Worm (Caenorhabditis elegans): ENCODE results near the gene R74.8.

Gene R74.8

ce11 chrIII:4178564-4178963 is 27.5 kb upstream of the R74.8 start, which contains the start of gene C16C10.2:
Gene C16C10.2, minus strand, starts transcription at chrIII:4178664.
- TF ChIP-seq flt-1 (GFP tag; IDR thresholded peaks at IDR 0.05) (no peak), T22C8.4 (GFP tag; IDR thresholded peaks at IDR 0.05) (no peak), ztf-29 (GFP tag; IDR thresholded peaks at IDR 0.05) (no peak), med-1 (GFP tag; optimal IDR thresholded peaks at IDR 0.05; ENCODE audit: insufficient read depth) (no peak), klf-2 (GFP tag; conservative IDR thresholded peaks at IDR 0.05) (no peak), ref-1 (GFP tag; conservative IDR thresholded peaks at IDR 0.05) (no peak), ztf-23 (GFP tag; IDR thresholded peaks at IDR 0.05) (no peak), cog-1 (tag; optimal IDR thresholded peaks at IDR 0.05) (no peak), tab-1 (GFP tag; IDR thresholded peaks at IDR 0.05) (no peak)

- TF ChIP-seq tab-1 (GFP tag; IDR thresholded peaks at IDR 0.05), result no peak
- no peak for TF ChIP-seq med-1 (GFP tag; optimal IDR thresholded peaks at IDR 0.05; ENCODE audit: insufficient read depth)
- no peak for TF ChIP-seq klf-2 (GFP tag; conservative IDR thresholded peaks at IDR 0.05)
- TF ChIP-seq flt-1 (GFP tag; IDR thresholded peaks at IDR 0.05), result no peak
- no peak for TF ChIP-seq ztf-29 (GFP tag; IDR thresholded peaks at IDR 0.05)
- no peak for TF ChIP-seq cog-1 (tag; optimal IDR thresholded peaks at IDR 0.05)
- TF ChIP-seq ztf-23 (GFP tag; IDR thresholded peaks at IDR 0.05), result no peak
Observed at ce11 chrIII:4181338-4181737, 24.7 kb upstream of the R74.8 start, which contains the start of gene C16C10.1. Gene C16C10.1, minus strand, starts transcription at chrIII:4181438.

- TF ChIP-seq flt-1 (GFP tag; IDR thresholded peaks at IDR 0.05) (no peak), klf-2 (GFP tag; conservative IDR thresholded peaks at IDR 0.05) (no peak), med-1 (GFP tag; optimal IDR thresholded peaks at IDR 0.05; ENCODE audit: insufficient read depth) (no peak), T22C8.4 (GFP tag; IDR thresholded peaks at IDR 0.05) (0 out of 2 replicates have a peak, but pooled peaks have one; percentile 19), cog-1 (tag; optimal IDR thresholded peaks at IDR 0.05) (no peak), ztf-23 (GFP tag; IDR thresholded peaks at IDR 0.05) (no peak), tab-1 (GFP tag; IDR thresholded peaks at IDR 0.05) (no peak), ztf-29 (GFP tag; IDR thresholded peaks at IDR 0.05) (no peak)
Observed at ce11 chrIII:4186751-4187309, 19.2 kb upstream of the R74.8 start, which contains the start of gene lars-1. Gene lars-1, minus strand, starts transcription at chrIII:4186801.

- TF ChIP-seq ref-1 (GFP tag; conservative IDR thresholded peaks at IDR 0.05), result no peak
- no peak for TF ChIP-seq ztf-23 (GFP tag; IDR thresholded peaks at IDR 0.05)
- no peak for TF ChIP-seq T22C8.4 (GFP tag; IDR thresholded peaks at IDR 0.05)
- TF ChIP-seq cog-1 (tag; optimal IDR thresholded peaks at IDR 0.05), result no peak
- no peak for TF ChIP-seq flt-1 (GFP tag; IDR thresholded peaks at IDR 0.05)
- TF ChIP-seq med-1 (GFP tag; optimal IDR thresholded peaks at IDR 0.05; ENCODE audit: insufficient read depth), result no peak
- no peak for TF ChIP-seq klf-2 (GFP tag; conservative IDR thresholded peaks at IDR 0.05)
- TF ChIP-seq ztf-29 (GFP tag; IDR thresholded peaks at IDR 0.05), result no peak
- TF ChIP-seq tab-1 (GFP tag; IDR thresholded peaks at IDR 0.05), result no peak
Observed at ce11 chrIII:4187845-4188244, 18.2 kb upstream of the R74.8 start, which contains the start of gene R74.2. Gene R74.2, plus strand, starts transcription at chrIII:4188160.

- 0 out of 2 replicates have a peak, but pooled peaks have one; percentile 37 for TF ChIP-seq ztf-29 (GFP tag; IDR thresholded peaks at IDR 0.05)
- TF ChIP-seq klf-2 (GFP tag; conservative IDR thresholded peaks at IDR 0.05), result no peak
Observed at ce11 chrIII:4189602-4190001, 16.5 kb upstream of the R74.8 start.

- TF ChIP-seq tab-1 (GFP tag; IDR thresholded peaks at IDR 0.05), result no peak
- TF ChIP-seq klf-2 (GFP tag; conservative IDR thresholded peaks at IDR 0.05), result no peak
- no peak for TF ChIP-seq cog-1 (tag; optimal IDR thresholded peaks at IDR 0.05)
- TF ChIP-seq ztf-23 (GFP tag; IDR thresholded peaks at IDR 0.05), result no peak
- no peak for TF ChIP-seq med-1 (GFP tag; optimal IDR thresholded peaks at IDR 0.05; ENCODE audit: insufficient read depth)
Observed at ce11 chrIII:4190241-4190640, 15.8 kb upstream of the R74.8 start, which contains the start of gene spp-28. Gene spp-28, minus strand, starts transcription at chrIII:4190341.

- TF ChIP-seq tab-1 (GFP tag; IDR thresholded peaks at IDR 0.05) (no peak), med-1 (GFP tag; optimal IDR thresholded peaks at IDR 0.05; ENCODE audit: insufficient read depth) (no peak)
Observed at ce11 chrIII:4191091-4191638, 14.9 kb upstream of the R74.8 start, which contains the start of gene dnj-16. Gene dnj-16, plus strand, starts transcription at chrIII:4191141.

ce11 chrIII:4193659-4194103 is 12.4 kb upstream of the R74.8 start, which contains the start of gene xbp-1:
Gene xbp-1, plus strand, starts transcription at chrIII:4193809.
- 0 out of 2 replicates have a peak, but pooled peaks have one; percentile 45 for TF ChIP-seq ztf-29 (GFP tag; IDR thresholded peaks at IDR 0.05)
- TF ChIP-seq tab-1 (GFP tag; IDR thresholded peaks at IDR 0.05), result no peak
- no peak for TF ChIP-seq med-1 (GFP tag; optimal IDR thresholded peaks at IDR 0.05; ENCODE audit: insufficient read depth)
- TF ChIP-seq ztf-23 (GFP tag; IDR thresholded peaks at IDR 0.05), result peak; percentile 41; the same call in 1 of the 2 replicates
- no peak for TF ChIP-seq ref-1 (GFP tag; conservative IDR thresholded peaks at IDR 0.05)
- peak; percentile 45 for TF ChIP-seq cog-1 (tag; optimal IDR thresholded peaks at IDR 0.05)
- TF ChIP-seq flt-1 (GFP tag; IDR thresholded peaks at IDR 0.05), result peak; percentile 66

ce11 chrIII:4194349-4195110 is 11.5 kb upstream of the R74.8 start:
- TF ChIP-seq tab-1 (GFP tag; IDR thresholded peaks at IDR 0.05) (no peak), cog-1 (tag; optimal IDR thresholded peaks at IDR 0.05) (no peak), ztf-29 (GFP tag; IDR thresholded peaks at IDR 0.05) (no peak), ref-1 (GFP tag; conservative IDR thresholded peaks at IDR 0.05) (no peak), ztf-23 (GFP tag; IDR thresholded peaks at IDR 0.05) (no peak), T22C8.4 (GFP tag; IDR thresholded peaks at IDR 0.05) (no peak), flt-1 (GFP tag; IDR thresholded peaks at IDR 0.05) (no peak), klf-2 (GFP tag; conservative IDR thresholded peaks at IDR 0.05) (no peak), med-1 (GFP tag; optimal IDR thresholded peaks at IDR 0.05; ENCODE audit: insufficient read depth) (no peak)
